Fruit fly (Drosophila melanogaster): ENCODE results near the gene CG9951.

DNA sequence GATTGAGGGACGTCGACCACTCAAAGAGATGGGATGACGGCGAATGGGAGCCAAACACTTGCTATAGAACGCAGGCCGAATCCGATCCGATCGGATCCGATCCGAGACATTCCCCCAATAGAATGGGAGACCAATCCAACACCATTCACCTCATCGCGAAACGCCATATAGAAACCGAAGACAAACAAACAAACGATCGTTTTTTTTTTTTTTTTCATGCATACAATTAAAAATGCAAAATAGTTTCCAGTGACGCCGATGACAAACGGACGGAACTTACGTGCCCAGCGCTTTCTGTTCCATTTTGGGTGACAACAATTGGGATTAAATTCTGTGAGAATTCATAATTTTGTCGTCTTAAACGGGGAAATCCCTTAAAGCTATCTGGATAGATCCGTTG, 49.0 kb upstream of the CG9951 start:
- TF ChIP-seq croc (GFP tag; conservative IDR thresholded peaks at IDR 0.05) (no peak), Mrtf (GFP tag; IDR thresholded peaks at IDR 0.05) (no peak), CG9797 (GFP tag; optimal IDR thresholded peaks at IDR 0.05) (no peak), Asciz (GFP tag; optimal IDR thresholded peaks at IDR 0.05) (no peak), CG14441 (GFP tag; IDR thresholded peaks at IDR 0.05) (no peak), ERR (GFP tag; optimal IDR thresholded peaks at IDR 0.05) (no peak), slbo (GFP tag; IDR thresholded peaks at IDR 0.05) (no peak), Rfx (GFP tag; IDR thresholded peaks at IDR 0.05) (no peak), gsb-n (tag; optimal IDR thresholded peaks at IDR 0.05) (no peak), insv (GFP tag; optimal IDR thresholded peaks at IDR 0.05) (no peak), CG11695 (GFP tag; IDR thresholded peaks at IDR 0.05) (no peak), CG2875 (GFP tag; optimal IDR thresholded peaks at IDR 0.05) (no peak), D19B (GFP tag; optimal IDR thresholded peaks at IDR 0.05) (no peak), CG4282 (GFP tag; optimal IDR thresholded peaks at IDR 0.05) (no peak)

All from whole organism, embryonic.